Worm (Caenorhabditis elegans) whole organism, early embryonic: ENCODE measurements around the gene Y37H2A.12.

Experiments
- F13C5.2 ChIP-seq: sonication (generic microtip); optimal IDR thresholded peaks from 2 replicates; lab custom pipeline; 2017; ENCODE audit warnings: mild to moderate bottlenecking, missing genetic modification characterization, inconsistent platforms, missing compliant biosample characterization
- ama-1 ChIP-seq: fragments of 150-350 bp; optimal IDR thresholded peaks from 2 replicates; lab custom pipeline; 2014
- ets-7 ChIP-seq: sonication (generic microtip); optimal IDR thresholded peaks from 2 replicates; lab custom pipeline; 2016; ENCODE audit warnings: missing genotype, missing genetic modification characterization, missing compliant biosample characterization
- scrt-1 ChIP-seq: fragments of 200-800 bp; sonication (Bioruptor generic); IDR thresholded peaks from 2 replicates; pipeline ENCODE4 v1.3.6; 2022; ENCODE audit warnings: missing genetic modification characterization, missing compliant biosample characterization
- tra-4 ChIP-seq: sonication (generic microtip); optimal IDR thresholded peaks from 2 replicates; lab custom pipeline; 2017; ENCODE audit warnings: missing genetic modification characterization, missing compliant biosample characterization

ce11 chrV:18137679-18138078 is 6.8 kb upstream of the Y37H2A.12 start:
- TF ChIP-seq tra-4 (tag; lab: Kevin White, UChicago) (no peak), scrt-1 (no peak), ama-1 (lab: Kevin White, UChicago) (no peak), ets-7 (no peak), F13C5.2 (tag; lab: Kevin White, UChicago) (no peak)
